Worm (Caenorhabditis elegans) whole organism, L3 larva: ENCODE results near the gene F42G4.7.

Experiments
- R02D3.7 ChIP-seq: fragments of 150-350 bp; optimal IDR thresholded peaks from 2 replicates; lab custom pipeline; 2014; ENCODE audit warnings: missing biosample characterization, missing genetic modification characterization
- aly-2 ChIP-seq: fragments of 150-350 bp; optimal IDR thresholded peaks from 2 replicates; lab custom pipeline; 2014; ENCODE audit warnings: missing biosample characterization, missing genetic modification characterization
- elt-1 ChIP-seq: fragments of 150-350 bp; optimal IDR thresholded peaks from 2 replicates; lab custom pipeline; 2014; ENCODE audit warnings: missing biosample characterization, missing genetic modification characterization
- elt-2 ChIP-seq: sonication (generic microtip); optimal IDR thresholded peaks from 2 replicates; lab custom pipeline; 2016; ENCODE audit warnings: missing genetic modification reagents, mild to moderate bottlenecking, missing genetic modification characterization, missing compliant biosample characterization
- elt-3 ChIP-seq, 3 experiments: fragments of 150-350 bp in 1 of 3; sonication (generic microtip) in 2 of 3; optimal IDR thresholded peaks; 2 replicates in 2 of 3; 4 replicates in 1 of 3; lab custom pipeline; 2014 to 2017; ENCODE audit warnings: missing biosample characterization in 3 of 3, missing genetic modification characterization in 3 of 3
- fkh-2 ChIP-seq: fragments of 150-350 bp; optimal IDR thresholded peaks from 2 replicates; lab custom pipeline; 2014; ENCODE audit warnings: missing biosample characterization, missing genetic modification reagents, missing genetic modification characterization
- fos-1 ChIP-seq: fragments of 150-350 bp; optimal IDR thresholded peaks from 2 replicates; lab custom pipeline; 2014; ENCODE audit warnings: missing biosample characterization, missing genetic modification characterization
- lin-39 ChIP-seq: fragments of 150-350 bp; optimal IDR thresholded peaks from 2 replicates; lab custom pipeline; 2018; ENCODE audit warnings: missing biosample characterization, missing genetic modification reagents, missing genetic modification characterization
- mdl-1 ChIP-seq: fragments of 150-350 bp; optimal IDR thresholded peaks from 2 replicates; lab custom pipeline; 2014; ENCODE audit warnings: missing biosample characterization, missing genetic modification characterization
- nhr-12 ChIP-seq: fragments of 150-350 bp; optimal IDR thresholded peaks from 2 replicates; lab custom pipeline; 2014; ENCODE audit warnings: missing biosample characterization, missing genetic modification characterization
- nhr-25 ChIP-seq: sonication (generic microtip); optimal IDR thresholded peaks from 2 replicates; lab custom pipeline; 2017; ENCODE audit warnings: missing biosample characterization, missing genetic modification characterization
- nhr-28 ChIP-seq: fragments of 150-350 bp; optimal IDR thresholded peaks from 2 replicates; lab custom pipeline; 2014; ENCODE audit warnings: missing biosample characterization, missing genetic modification characterization
- nhr-77 ChIP-seq: fragments of 150-350 bp; optimal IDR thresholded peaks from 2 replicates; lab custom pipeline; 2014; ENCODE audit warnings: missing biosample characterization, missing genetic modification characterization
- pha-4 ChIP-seq: fragments of 150-350 bp; optimal IDR thresholded peaks from 2 replicates; lab custom pipeline; 2014; ENCODE audit warnings: missing biosample characterization, missing genetic modification reagents, missing genetic modification characterization

DNA sequence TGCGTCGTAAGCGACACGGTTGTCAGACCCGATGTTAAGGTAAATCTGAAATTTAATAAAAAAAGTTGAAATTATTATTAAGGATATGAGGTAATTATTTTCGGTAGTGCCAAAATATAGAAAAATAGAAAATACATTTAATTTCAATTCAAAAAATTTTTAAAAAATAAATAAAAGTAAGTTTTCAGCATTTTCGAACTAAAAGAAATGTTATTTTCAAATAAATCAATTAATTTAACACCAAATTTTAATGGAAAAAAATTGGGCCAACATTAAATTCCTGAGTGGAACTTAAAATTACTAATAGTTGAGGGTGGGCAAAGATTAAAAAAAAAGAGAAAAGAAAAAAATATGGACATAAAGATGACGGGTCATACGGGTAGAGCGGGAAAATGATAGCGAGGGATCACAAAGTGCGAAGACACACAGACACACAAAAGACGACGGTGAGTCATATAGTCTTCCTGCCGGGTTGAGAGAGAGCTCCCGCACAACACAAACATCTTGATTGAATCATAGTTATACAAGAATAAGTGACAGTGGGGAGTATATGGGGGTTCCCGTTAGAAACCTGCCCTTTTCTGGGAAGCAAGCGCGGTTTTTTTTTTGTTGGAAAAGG, 21.2 kb downstream of the F42G4.7 start, which contains the start of gene max-2:
- TF ChIP-seq lin-39 (tag; lab: Kevin White, UChicago) (no peak), fkh-2 (tag; lab: Kevin White, UChicago) (no peak), elt-2 (tag; lab: Kevin White, UChicago) (peak; percentile 5), nhr-28 (no peak), nhr-77 (tag; lab: Kevin White, UChicago) (no peak), nhr-25 (no peak), elt-1 (tag; lab: Kevin White, UChicago) (no peak), pha-4 (tag; lab: Kevin White, UChicago) (peak; percentile 63), R02D3.7 (no peak), fos-1 (tag; lab: Kevin White, UChicago) (no peak), elt-3 (tag; optimal IDR thresholded peaks at IDR 0.05; lab: Kevin White, UChicago) (no peak), nhr-12 (tag; lab: Kevin White, UChicago) (no peak), mdl-1 (tag; lab: Kevin White, UChicago) (no peak), aly-2 (tag; lab: Kevin White, UChicago) (no peak)
